Worm (Caenorhabditis elegans): ENCODE results near the gene dcar-1.

Gene dcar-1

DNA sequence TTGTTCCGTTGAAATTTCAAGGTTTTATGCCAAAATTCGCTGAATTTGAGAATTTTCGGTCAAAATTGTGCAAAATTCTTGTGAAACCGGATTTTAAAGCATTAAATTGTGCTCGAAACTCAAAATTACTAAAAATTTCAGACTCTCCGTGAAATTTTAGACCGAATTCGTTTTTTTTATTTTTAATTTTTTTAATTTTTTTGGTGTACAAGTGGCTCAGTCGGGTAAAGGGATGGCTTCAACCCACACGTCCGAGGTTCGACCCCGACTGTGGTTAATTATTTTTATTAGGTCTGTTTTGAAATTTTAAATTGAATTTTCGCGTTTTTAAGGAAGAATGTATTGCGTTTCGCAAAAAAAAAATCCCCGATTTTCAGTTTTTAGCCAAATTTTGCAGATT, 28.9 kb downstream of the dcar-1 start:
- no peak for TF ChIP-seq ZK337.2 (GFP tag; IDR thresholded peaks at IDR 0.05)
- TF ChIP-seq nhr-48 (tag; optimal IDR thresholded peaks at IDR 0.05), result no peak
- no peak for TF ChIP-seq cey-2 (tag; optimal IDR thresholded peaks at IDR 0.05; ENCODE audit: borderline replicate concordance, insufficient read depth)
- TF ChIP-seq php-3 (GFP tag; IDR thresholded peaks at IDR 0.05), result no peak
- TF ChIP-seq nhr-237 (tag; optimal IDR thresholded peaks at IDR 0.05), result no peak
- no peak for TF ChIP-seq gei-8 (GFP tag; optimal IDR thresholded peaks at IDR 0.05)
- no peak for TF ChIP-seq lsy-2 (tag; optimal IDR thresholded peaks at IDR 0.05)

DNA sequence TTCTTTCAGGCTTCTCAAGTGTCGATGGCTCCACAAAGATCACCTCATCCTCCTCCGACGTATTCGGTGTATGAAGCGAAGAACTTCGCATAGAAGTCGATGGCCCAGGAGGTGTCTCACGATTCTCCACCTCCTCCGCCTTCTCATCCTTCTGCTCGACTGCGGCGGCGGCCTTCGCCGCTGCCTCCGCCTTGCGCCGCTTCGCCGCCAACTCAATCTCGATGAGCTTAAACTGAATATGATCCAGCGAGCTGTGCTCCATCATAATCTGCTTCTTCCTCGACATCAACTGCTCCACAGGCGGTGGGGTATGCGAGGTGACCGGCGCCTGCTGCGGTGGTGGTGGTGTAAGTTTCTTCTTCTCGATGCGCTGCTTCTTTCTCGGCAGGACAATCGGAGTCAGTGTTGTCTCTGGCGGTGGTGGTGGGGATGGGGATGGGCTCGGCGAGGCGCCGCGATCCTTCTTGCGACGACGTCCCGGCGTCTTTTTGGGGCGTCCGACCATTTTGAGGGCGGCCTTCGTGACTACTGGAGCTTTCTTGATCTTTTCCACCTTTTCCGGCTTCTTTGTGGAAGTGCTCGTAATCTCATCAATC, 33.9 kb downstream of the dcar-1 start:
- TF ChIP-seq madf-9 (GFP tag; conservative IDR thresholded peaks at IDR 0.05) (no peak), aha-1 (tag) (peak; percentile 17), hlh-30 (tag; optimal IDR thresholded peaks at IDR 0.05; ENCODE audit: insufficient read depth) (no peak), set-16 (GFP tag; IDR thresholded peaks at IDR 0.05) (peak; percentile 91), daf-12 (tag; optimal IDR thresholded peaks at IDR 0.05) (no peak), mxl-3 (GFP tag; optimal IDR thresholded peaks at IDR 0.05) (no peak), ZK337.2 (GFP tag; IDR thresholded peaks at IDR 0.05) (no peak), attf-4 (tag; optimal IDR thresholded peaks at IDR 0.05) (no peak), unc-62 (GFP tag; optimal IDR thresholded peaks at IDR 0.05 in 1 of 2) (no peak), unc-62 (tag; optimal IDR thresholded peaks at IDR 0.05) (no peak), dve-1 (tag; optimal IDR thresholded peaks at IDR 0.05; ENCODE audit: insufficient read depth) (no peak), ctbp-1 (GFP tag; IDR thresholded peaks at IDR 0.05) (no peak), zag-1 (tag; optimal IDR thresholded peaks at IDR 0.05) (no peak), nhr-10 (tag; optimal IDR thresholded peaks at IDR 0.05) (no peak), Y5F2A.4 (GFP tag; optimal IDR thresholded peaks at IDR 0.05) (no peak), nhr-237 (tag; optimal IDR thresholded peaks at IDR 0.05) (no peak), hmg-1.1 (GFP tag; IDR thresholded peaks at IDR 0.05) (no peak)

DNA sequence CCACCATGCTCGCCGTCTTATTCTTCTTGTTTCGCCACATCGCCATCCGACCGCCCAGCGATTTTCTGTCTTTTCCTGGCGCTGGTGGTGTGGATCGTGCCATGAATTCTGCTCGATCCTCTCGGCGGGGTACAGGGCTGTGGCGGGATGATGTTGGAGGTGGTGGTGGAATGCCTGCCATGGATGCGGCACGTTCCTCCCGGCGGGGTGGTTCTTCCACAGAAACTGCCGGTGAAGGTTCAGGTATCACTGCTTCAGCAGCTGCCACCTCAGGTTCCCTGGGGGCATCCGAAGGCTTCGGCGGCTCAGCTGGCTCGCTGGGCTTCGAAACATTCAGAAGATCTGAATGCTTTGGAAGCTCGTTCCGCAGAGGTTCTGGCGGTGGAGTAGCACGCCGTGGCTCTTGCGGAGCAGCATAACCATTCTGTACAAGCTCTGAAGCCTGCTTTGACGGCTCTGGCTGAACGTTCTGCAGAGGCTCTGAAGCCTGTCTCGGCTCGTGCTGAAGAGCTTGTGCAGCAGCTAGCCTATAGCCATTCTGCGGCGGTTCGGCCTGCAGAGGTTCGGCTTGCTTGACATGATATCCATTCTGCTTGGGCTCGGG, 34.8 kb downstream of the dcar-1 start:
- TF ChIP-seq set-16 (GFP tag; IDR thresholded peaks at IDR 0.05) (peak; percentile 82), unc-62 (GFP tag; optimal IDR thresholded peaks at IDR 0.05 in 1 of 2) (peak in 1 of 2 experiments; percentile 73), unc-62 (tag; optimal IDR thresholded peaks at IDR 0.05) (no peak), nhr-41 (GFP tag; IDR thresholded peaks at IDR 0.05) (no peak), F44E2.7 (GFP tag; IDR thresholded peaks at IDR 0.05) (no peak), ctbp-1 (GFP tag; IDR thresholded peaks at IDR 0.05) (no peak), ceh-28 (tag; optimal IDR thresholded peaks at IDR 0.05) (no peak), aha-1 (tag) (no peak), ZK337.2 (GFP tag; IDR thresholded peaks at IDR 0.05) (no peak), pha-4 (GFP tag; IDR thresholded peaks at IDR 0.05) (no peak), pha-4 (tag; optimal IDR thresholded peaks at IDR 0.05) (no peak), Y5F2A.4 (GFP tag; optimal IDR thresholded peaks at IDR 0.05) (no peak), ama-1 (optimal IDR thresholded peaks at IDR 0.05) (no peak)

ce11 chrV:17945460-17945859, 35.3 kb downstream of the dcar-1 start:
- TF ChIP-seq set-16 (GFP tag; IDR thresholded peaks at IDR 0.05), result peak; percentile 78
- TF ChIP-seq daf-8 (GFP tag; IDR thresholded peaks at IDR 0.05), result no peak

DNA sequence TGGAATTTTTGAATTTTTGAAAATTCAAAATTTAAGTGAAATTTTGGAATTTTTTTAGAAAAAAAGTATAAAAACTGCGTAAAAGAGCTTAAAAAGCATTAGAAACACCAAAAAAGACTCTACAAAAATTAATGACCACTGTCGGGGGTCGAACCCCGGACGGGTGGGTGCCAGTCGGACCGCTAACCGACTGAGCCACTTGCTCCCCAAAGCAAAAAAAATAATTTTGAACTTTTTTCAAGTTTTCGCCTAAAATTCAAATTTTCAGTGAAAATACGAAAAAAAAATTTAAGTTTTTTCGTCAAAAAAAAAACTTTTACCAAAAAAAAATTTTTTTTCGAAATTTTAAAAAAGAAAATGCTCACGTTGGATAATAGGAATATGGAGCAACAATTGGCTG, 37.1 kb downstream of the dcar-1 start:
- TF ChIP-seq ceh-62 (tag; optimal IDR thresholded peaks at IDR 0.05), result no peak
- no peak for TF ChIP-seq zip-11 (GFP tag; IDR thresholded peaks at IDR 0.05)
- TF ChIP-seq F10B5.3 (tag; optimal IDR thresholded peaks at IDR 0.05), result no peak
